Fruit fly (Drosophila melanogaster) whole organism, embryonic: Measurements from ENCODE around the gene CG1103.

ENCODE experiments used
- CG10267 ChIP-seq: fragments of 200-800 bp; sonication (Bioruptor generic); optimal IDR thresholded peaks from 2 replicates; lab custom pipeline; 2018; ENCODE audit warnings: missing biosample characterization, mild to moderate bottlenecking, missing genetic modification characterization, moderate library complexity
- CG15479 ChIP-seq: fragments of 200-800 bp; sonication (Bioruptor generic); optimal IDR thresholded peaks from 3 replicates; lab custom pipeline; 2019; ENCODE audit warnings: missing biosample characterization, mild to moderate bottlenecking, missing genetic modification characterization, moderate library complexity
- CG4820 ChIP-seq: fragments of 200-800 bp; sonication (Bioruptor generic); optimal IDR thresholded peaks from 3 replicates; lab custom pipeline; 2016; ENCODE audit warnings: missing biosample characterization, missing genetic modification characterization
- CTCF ChIP-seq: fragments of 200-800 bp; sonication (Bioruptor generic); optimal IDR thresholded peaks from 2 replicates; lab custom pipeline; 2017; ENCODE audit warnings: missing biosample characterization, mild to moderate bottlenecking, missing genetic modification characterization, moderate library complexity
- caup ChIP-seq: fragments of 200-800 bp; sonication (Bioruptor generic); optimal IDR thresholded peaks from 3 replicates; lab custom pipeline; 2017; ENCODE audit warnings: missing biosample characterization, mild to moderate bottlenecking, missing genetic modification characterization, moderate library complexity; ENCODE audit not compliant: severe bottlenecking
- chif ChIP-seq, 2 experiments: fragments of 200-800 bp; sonication (Bioruptor generic); optimal IDR thresholded peaks; 3 replicates each; lab custom pipeline; 2016; ENCODE audit warnings: missing biosample characterization in 2 of 2, missing genetic modification characterization in 2 of 2
- chinmo ChIP-seq: fragments of 200-800 bp; sonication (Bioruptor generic); IDR thresholded peaks from 4 replicates; pipeline ENCODE4 v1.3.6; 2022; ENCODE audit warnings: missing biosample characterization, missing genetic modification characterization; ENCODE audit not compliant: partially characterized antibody
- onecut ChIP-seq: fragments of 200-800 bp; sonication (Bioruptor generic); IDR thresholded peaks from 2 replicates; pipeline ENCODE4 v1.3.6; 2022; ENCODE audit warnings: missing biosample characterization, missing genetic modification characterization
- otp ChIP-seq: fragments of 200-800 bp; sonication (Bioruptor generic); IDR thresholded peaks from 3 replicates; pipeline ENCODE4, ENCODE4 v1.3.6; 2022; ENCODE audit warnings: missing biosample characterization, missing genetic modification characterization

CG1103 gene

dm6 chr3R:4387490-4387889, 49.9 kb downstream of the CG1103 start, which contains the start of gene tub (continued):
- TF ChIP-seq chif (GFP tag; optimal IDR thresholded peaks at IDR 0.05; lab: Kevin White, UChicago) (peak; percentile 20 to 51), CG4820 (peak; percentile 24), onecut (peak; percentile 11; the same call in 1 of the 2 replicates), caup (GFP tag; lab: Kevin White, UChicago) (peak; percentile 43), CG10267 (tag; lab: Kevin White, UChicago) (peak; percentile 53), chinmo (GFP tag; lab: Robert Waterston, UW) (peak; percentile 68; the same call in 1 of the 4 replicates), CG15479 (no peak), CTCF (GFP tag; lab: Kevin White, UChicago) (peak; percentile 84), otp (no peak)
